Fruit fly (Drosophila melanogaster) whole organism, larva: ENCODE results near the gene moi.
A peak's percentile ranks its signal among the peaks of the same experiment; 100 is the strongest.

Experiments used
- noc ChIP-seq: fragments of 200-800 bp; sonication (Bioruptor generic); optimal IDR thresholded peaks from 3 replicates; lab custom pipeline; 2019; ENCODE audit warnings: missing biosample characterization, mild to moderate bottlenecking, missing genetic modification characterization, moderate library complexity

Gene moi

dm6 chr3R:18243718-18244170 is 11.6 kb upstream of the moi start:
- TF ChIP-seq noc (tag; lab: Kevin White, UChicago), result peak; percentile 4

- peak; percentile 70 for TF ChIP-seq noc (tag; lab: Kevin White, UChicago)
Observed at dm6 chr3R:18244171-18245043, 10.9 kb upstream of the moi start.

- no peak for TF ChIP-seq noc (tag; lab: Kevin White, UChicago)
Observed at dm6 chr3R:18245044-18245596, 10.2 kb upstream of the moi start.

dm6 chr3R:18246041-18246440 is 9.3 kb upstream of the moi start:
- TF ChIP-seq noc (tag; lab: Kevin White, UChicago), result no peak

DNA sequence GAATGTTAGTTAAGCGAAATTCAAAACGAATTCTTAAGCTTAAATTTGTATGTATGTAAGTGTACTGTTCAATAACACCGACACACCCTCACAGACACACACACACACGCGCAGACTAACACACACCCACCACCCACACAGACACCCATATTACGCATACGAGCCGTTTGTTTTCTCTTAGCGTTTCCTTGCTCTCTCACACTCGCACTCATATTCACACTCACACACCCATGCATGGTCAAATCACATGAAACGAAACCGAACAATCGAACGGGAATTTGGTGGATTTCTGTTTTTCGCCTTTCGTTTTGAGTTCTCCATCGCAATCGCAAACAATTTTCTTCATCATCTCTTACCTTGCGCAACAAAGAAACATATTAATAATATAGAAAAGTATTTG is 6.1 kb upstream of the moi start:
- TF ChIP-seq noc (tag; lab: Kevin White, UChicago), result no peak

dm6 chr3R:18250815-18251214 is 4.5 kb upstream of the moi start, which contains the start of gene CG18598:
Gene CG18598 (plus strand): TSS chr3R:18251115.
- TF ChIP-seq noc (tag; lab: Kevin White, UChicago), result no peak

DNA sequence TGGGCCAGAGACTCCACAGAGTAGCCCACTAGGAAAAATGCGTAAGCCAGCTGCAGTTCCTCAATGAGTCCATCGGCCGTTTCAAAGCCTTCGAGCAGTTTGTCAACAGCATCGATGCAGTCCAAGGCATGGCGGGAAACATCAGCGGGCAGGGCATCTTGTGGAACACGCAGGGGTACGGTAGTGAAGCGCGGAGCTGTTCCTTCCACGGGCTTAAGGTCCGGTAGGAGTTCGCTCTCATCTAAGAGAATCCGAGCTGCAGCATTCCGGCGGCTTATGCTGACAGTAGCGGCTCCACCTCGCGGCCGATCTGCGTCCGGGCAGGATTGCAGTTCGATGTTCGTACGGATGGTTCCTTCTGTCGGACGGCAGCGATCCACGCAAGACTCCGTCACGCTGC is 3.5 kb upstream of the moi start:
- TF ChIP-seq noc (tag; lab: Kevin White, UChicago), result no peak

DNA sequence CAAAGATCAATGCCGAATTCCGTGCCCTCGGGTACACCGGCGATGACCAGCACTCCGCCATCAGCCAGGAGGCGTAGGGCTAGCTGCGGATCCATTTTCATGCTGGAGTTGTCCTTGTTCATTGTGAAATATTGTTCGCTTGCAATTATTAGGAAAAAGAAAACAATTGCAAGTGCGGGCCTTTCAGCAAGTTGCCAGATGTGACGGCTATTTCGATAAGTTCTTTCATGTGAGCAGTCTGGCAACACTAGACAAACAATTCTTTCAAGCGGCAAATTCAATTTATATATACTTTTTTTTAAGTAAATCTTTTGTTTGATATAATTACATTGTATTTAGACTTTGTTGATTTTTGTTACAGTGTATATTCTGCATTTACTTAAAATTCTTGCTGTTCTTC is 2.8 kb upstream of the moi start, which contains the start of gene CG12320:
TSS of gene CG12320 (minus strand) at position 157 of the 400 bp plus-strand sequence.
- TF ChIP-seq noc (tag; lab: Kevin White, UChicago), result no peak

dm6 chr3R:18260016-18260415 is 4.7 kb downstream of the moi start:
- TF ChIP-seq noc (tag; lab: Kevin White, UChicago), result no peak

DNA sequence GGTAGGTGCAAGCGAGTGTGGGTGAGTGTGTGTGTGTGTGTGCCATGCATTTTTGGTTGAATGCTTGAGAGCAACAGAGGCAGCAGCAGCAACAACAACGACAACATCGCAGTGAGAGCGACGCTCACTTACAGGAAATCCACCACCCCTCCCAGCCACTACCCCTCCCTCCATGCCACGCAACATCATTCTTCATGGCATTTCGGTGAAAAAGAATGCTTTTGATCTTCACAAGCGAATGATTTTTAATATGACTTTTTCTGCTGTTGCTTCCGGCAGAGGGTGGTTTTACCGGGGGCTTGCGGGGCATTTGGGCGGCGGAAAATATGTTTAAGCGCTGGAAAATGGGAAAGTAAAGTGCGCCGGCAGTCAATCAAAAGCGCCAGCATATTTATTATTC is 6.3 kb downstream of the moi start:
- no peak for TF ChIP-seq noc (tag; lab: Kevin White, UChicago)

dm6 chr3R:18265275-18265674 is 9.9 kb downstream of the moi start:
- no peak for TF ChIP-seq noc (tag; lab: Kevin White, UChicago)

DNA sequence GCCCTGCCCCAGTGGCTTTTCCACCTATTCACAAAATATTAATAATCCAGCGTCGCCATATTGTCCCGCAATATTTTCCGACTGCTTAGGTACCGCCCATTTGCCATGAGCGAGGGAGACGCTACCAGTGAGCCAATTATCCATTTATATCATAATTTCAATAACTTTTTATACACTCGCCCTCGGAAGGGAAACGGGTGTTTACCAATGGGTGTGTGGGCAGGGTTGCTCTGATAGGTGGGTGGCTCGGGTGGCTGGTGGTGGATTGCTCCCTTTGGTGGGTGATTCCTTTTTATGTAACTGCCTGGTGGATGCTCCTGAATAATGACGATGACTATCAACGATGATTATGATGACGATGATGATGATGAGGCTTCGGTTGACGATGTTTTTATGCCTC is 11.3 kb downstream of the moi start:
- no peak for TF ChIP-seq noc (tag; lab: Kevin White, UChicago)

dm6 chr3R:18267489-18267888 is 12.2 kb downstream of the moi start, which contains the start of gene CG18599:
Gene CG18599 (plus strand): TSS chr3R:18267789.
- TF ChIP-seq noc (tag; lab: Kevin White, UChicago), result no peak

DNA sequence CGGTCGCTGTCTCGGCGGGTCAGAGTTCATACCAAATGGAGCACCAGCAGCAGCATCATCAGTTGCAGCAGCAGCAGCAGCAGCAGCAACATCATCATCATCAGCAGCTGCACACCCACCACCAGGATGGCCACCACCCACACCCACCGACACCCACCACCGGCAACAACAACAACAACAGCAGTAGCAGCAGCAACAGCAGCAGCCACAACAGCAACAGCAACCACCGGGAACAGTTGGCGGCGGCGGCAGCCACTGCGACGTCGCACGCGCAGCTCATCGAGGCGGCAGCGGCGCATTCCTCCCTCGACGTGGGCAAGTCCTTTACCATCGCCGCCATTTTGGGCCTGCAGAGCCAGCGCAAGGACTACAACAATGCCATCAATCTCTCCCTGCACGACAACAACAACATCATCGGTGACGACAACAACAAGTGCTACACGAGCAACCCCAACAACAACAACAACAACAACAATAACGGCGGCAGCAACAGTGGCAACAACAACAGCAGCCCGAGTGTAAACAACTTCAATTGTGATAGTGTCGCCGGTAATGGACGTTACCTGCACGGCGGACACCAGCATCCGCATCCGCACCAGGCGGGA is 14.5 kb downstream of the moi start:
- TF ChIP-seq noc (tag; lab: Kevin White, UChicago), result no peak

DNA sequence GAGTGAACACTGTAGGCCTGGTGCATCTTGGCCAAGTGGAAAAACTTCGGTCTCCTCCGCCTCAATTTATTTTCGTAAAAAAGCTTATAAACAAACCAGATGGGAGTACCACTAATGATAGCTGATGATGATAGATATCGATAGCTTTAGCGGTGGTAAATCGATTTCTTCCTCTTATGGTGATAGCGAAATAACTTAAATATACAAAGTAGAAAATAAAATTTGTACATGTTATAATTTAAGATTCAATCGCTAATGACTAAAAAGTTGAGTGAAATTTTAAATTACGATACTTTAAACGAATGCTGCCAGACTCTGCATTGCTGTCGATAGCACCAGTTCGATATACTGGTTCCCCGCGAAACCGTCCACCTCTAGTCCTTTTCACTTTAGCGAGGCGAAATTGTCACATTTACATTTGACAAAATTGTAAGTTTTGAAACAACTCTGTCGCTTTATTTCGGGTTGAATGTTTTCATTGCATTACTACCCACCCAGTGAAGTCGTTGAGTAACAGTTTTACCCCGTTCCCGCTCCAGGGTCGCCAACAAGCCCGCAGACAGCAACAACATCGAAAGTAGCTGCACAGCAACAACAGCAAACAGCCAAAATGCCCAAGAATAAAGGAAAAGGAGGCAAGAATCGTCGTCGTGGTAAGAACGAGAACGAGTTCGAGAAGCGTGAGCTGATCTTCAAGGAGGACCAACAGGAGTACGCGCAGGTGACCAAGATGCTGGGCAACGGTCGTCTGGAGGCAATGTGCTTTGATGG is 19.2 kb downstream of the moi start, which contains the start of the genes Vps39 and eIF1A:
TSS of gene Vps39 (minus strand) at position 119 of the 771 bp plus-strand sequence.
TSS of gene eIF1A (plus strand) at position 338 of the 771 bp plus-strand sequence.
- no peak for TF ChIP-seq noc (tag; lab: Kevin White, UChicago)
